Worm (Caenorhabditis elegans): ENCODE data around the gene emc-1.
A peak's percentile ranks its signal among the peaks of the same experiment; 100 is the strongest.

The emc-1 gene

ce11 chrII:1519867-1520266, 19.7 kb upstream of the emc-1 start:
- TF ChIP-seq klf-2 (GFP tag; conservative IDR thresholded peaks at IDR 0.05): no peak
- no peak for TF ChIP-seq cog-1 (tag; optimal IDR thresholded peaks at IDR 0.05)
- TF ChIP-seq flt-1 (GFP tag; IDR thresholded peaks at IDR 0.05): 0 out of 2 replicates have a peak, but pooled peaks have one; percentile 23
- no peak for TF ChIP-seq med-1 (GFP tag; optimal IDR thresholded peaks at IDR 0.05; ENCODE audit: insufficient read depth)
- TF ChIP-seq ztf-23 (GFP tag; IDR thresholded peaks at IDR 0.05): peak; percentile 12; the same call in 1 of the 2 replicates
- TF ChIP-seq ztf-29 (GFP tag; IDR thresholded peaks at IDR 0.05): no peak
- no peak for TF ChIP-seq ref-1 (GFP tag; conservative IDR thresholded peaks at IDR 0.05)
- peak; percentile 69; the same call in 1 of the 2 replicates for TF ChIP-seq tab-1 (GFP tag; IDR thresholded peaks at IDR 0.05)

ce11 chrII:1518914-1519313, 18.8 kb upstream of the emc-1 start, which contains the start of gene Y51H7BR.8:
Gene Y51H7BR.8, plus strand, starts transcription at chrII:1519214.
- TF ChIP-seq flt-1 (GFP tag; IDR thresholded peaks at IDR 0.05) (no peak), tab-1 (GFP tag; IDR thresholded peaks at IDR 0.05) (no peak), klf-2 (GFP tag; conservative IDR thresholded peaks at IDR 0.05) (no peak), cog-1 (tag; optimal IDR thresholded peaks at IDR 0.05) (no peak), ztf-23 (GFP tag; IDR thresholded peaks at IDR 0.05) (no peak), ztf-29 (GFP tag; IDR thresholded peaks at IDR 0.05) (no peak), ref-1 (GFP tag; conservative IDR thresholded peaks at IDR 0.05) (no peak), T22C8.4 (GFP tag; IDR thresholded peaks at IDR 0.05) (no peak)

- TF ChIP-seq tab-1 (GFP tag; IDR thresholded peaks at IDR 0.05): no peak
- TF ChIP-seq flt-1 (GFP tag; IDR thresholded peaks at IDR 0.05): no peak
- TF ChIP-seq med-1 (GFP tag; optimal IDR thresholded peaks at IDR 0.05; ENCODE audit: insufficient read depth): no peak
- no peak for TF ChIP-seq T22C8.4 (GFP tag; IDR thresholded peaks at IDR 0.05)
- TF ChIP-seq klf-2 (GFP tag; conservative IDR thresholded peaks at IDR 0.05): no peak
- TF ChIP-seq ztf-29 (GFP tag; IDR thresholded peaks at IDR 0.05): no peak
- TF ChIP-seq ztf-23 (GFP tag; IDR thresholded peaks at IDR 0.05): no peak
- no peak for TF ChIP-seq ref-1 (GFP tag; conservative IDR thresholded peaks at IDR 0.05)
- TF ChIP-seq cog-1 (tag; optimal IDR thresholded peaks at IDR 0.05): no peak
Measured at ce11 chrII:1517354-1517753, 17.2 kb upstream of the emc-1 start, which contains the start of gene math-45. Gene math-45, minus strand, starts transcription at chrII:1517454.

- TF ChIP-seq flt-1 (GFP tag; IDR thresholded peaks at IDR 0.05): no peak
- TF ChIP-seq T22C8.4 (GFP tag; IDR thresholded peaks at IDR 0.05): no peak
- TF ChIP-seq tab-1 (GFP tag; IDR thresholded peaks at IDR 0.05): no peak
- TF ChIP-seq ref-1 (GFP tag; conservative IDR thresholded peaks at IDR 0.05): no peak
- no peak for TF ChIP-seq ztf-23 (GFP tag; IDR thresholded peaks at IDR 0.05)
- TF ChIP-seq cog-1 (tag; optimal IDR thresholded peaks at IDR 0.05): no peak
- TF ChIP-seq ztf-29 (GFP tag; IDR thresholded peaks at IDR 0.05): no peak
- TF ChIP-seq med-1 (GFP tag; optimal IDR thresholded peaks at IDR 0.05; ENCODE audit: insufficient read depth): no peak
- TF ChIP-seq klf-2 (GFP tag; conservative IDR thresholded peaks at IDR 0.05): no peak
Measured at ce11 chrII:1504266-1504665, 4.1 kb upstream of the emc-1 start, which contains the start of gene fdgt-1. Gene fdgt-1, plus strand, starts transcription at chrII:1504566.

ce11 chrII:1503663-1504062, 3.5 kb upstream of the emc-1 start:
- TF ChIP-seq cog-1 (tag; optimal IDR thresholded peaks at IDR 0.05) (no peak), med-1 (GFP tag; optimal IDR thresholded peaks at IDR 0.05; ENCODE audit: insufficient read depth) (no peak), klf-2 (GFP tag; conservative IDR thresholded peaks at IDR 0.05) (no peak), ztf-29 (GFP tag; IDR thresholded peaks at IDR 0.05) (no peak), flt-1 (GFP tag; IDR thresholded peaks at IDR 0.05) (no peak), tab-1 (GFP tag; IDR thresholded peaks at IDR 0.05) (no peak), T22C8.4 (GFP tag; IDR thresholded peaks at IDR 0.05) (no peak), ztf-23 (GFP tag; IDR thresholded peaks at IDR 0.05) (no peak), ref-1 (GFP tag; conservative IDR thresholded peaks at IDR 0.05) (no peak)

- peak; percentile 28; the same call in 1 of the 2 replicates for TF ChIP-seq tab-1 (GFP tag; IDR thresholded peaks at IDR 0.05)
- no peak for TF ChIP-seq ref-1 (GFP tag; conservative IDR thresholded peaks at IDR 0.05)
- 0 out of 2 replicates have a peak, but pooled peaks have one; percentile 20 for TF ChIP-seq flt-1 (GFP tag; IDR thresholded peaks at IDR 0.05)
- TF ChIP-seq ztf-29 (GFP tag; IDR thresholded peaks at IDR 0.05): no peak
Measured at ce11 chrII:1501614-1502355, 1.7 kb upstream of the emc-1 start.

- TF ChIP-seq T22C8.4 (GFP tag; IDR thresholded peaks at IDR 0.05) (no peak), ztf-29 (GFP tag; IDR thresholded peaks at IDR 0.05) (no peak), med-1 (GFP tag; optimal IDR thresholded peaks at IDR 0.05; ENCODE audit: insufficient read depth) (no peak), ztf-23 (GFP tag; IDR thresholded peaks at IDR 0.05) (no peak), klf-2 (GFP tag; conservative IDR thresholded peaks at IDR 0.05) (no peak)
Measured at ce11 chrII:1500959-1501358, 829 bp upstream of the emc-1 start.

- TF ChIP-seq ref-1 (GFP tag; conservative IDR thresholded peaks at IDR 0.05) (no peak), ztf-29 (GFP tag; IDR thresholded peaks at IDR 0.05) (no peak), med-1 (GFP tag; optimal IDR thresholded peaks at IDR 0.05; ENCODE audit: insufficient read depth) (no peak)
Measured at ce11 chrII:1490813-1491212, 9.3 kb downstream of the emc-1 start.

- TF ChIP-seq ztf-29 (GFP tag; IDR thresholded peaks at IDR 0.05): no peak
- TF ChIP-seq klf-2 (GFP tag; conservative IDR thresholded peaks at IDR 0.05): no peak
- TF ChIP-seq ztf-23 (GFP tag; IDR thresholded peaks at IDR 0.05): no peak
- no peak for TF ChIP-seq T22C8.4 (GFP tag; IDR thresholded peaks at IDR 0.05)
- TF ChIP-seq ref-1 (GFP tag; conservative IDR thresholded peaks at IDR 0.05): no peak
- TF ChIP-seq flt-1 (GFP tag; IDR thresholded peaks at IDR 0.05): no peak
- TF ChIP-seq med-1 (GFP tag; optimal IDR thresholded peaks at IDR 0.05; ENCODE audit: insufficient read depth): no peak
- TF ChIP-seq cog-1 (tag; optimal IDR thresholded peaks at IDR 0.05): no peak
- no peak for TF ChIP-seq tab-1 (GFP tag; IDR thresholded peaks at IDR 0.05)
Measured at ce11 chrII:1482419-1482818, 17.7 kb downstream of the emc-1 start.

ce11 chrII:1481660-1482059, 18.5 kb downstream of the emc-1 start:
- no peak for TF ChIP-seq ref-1 (GFP tag; conservative IDR thresholded peaks at IDR 0.05)
- TF ChIP-seq cog-1 (tag; optimal IDR thresholded peaks at IDR 0.05): no peak
- TF ChIP-seq tab-1 (GFP tag; IDR thresholded peaks at IDR 0.05): no peak
- no peak for TF ChIP-seq ztf-29 (GFP tag; IDR thresholded peaks at IDR 0.05)
- no peak for TF ChIP-seq flt-1 (GFP tag; IDR thresholded peaks at IDR 0.05)
- TF ChIP-seq ztf-23 (GFP tag; IDR thresholded peaks at IDR 0.05): no peak
- TF ChIP-seq med-1 (GFP tag; optimal IDR thresholded peaks at IDR 0.05; ENCODE audit: insufficient read depth): no peak
- no peak for TF ChIP-seq T22C8.4 (GFP tag; IDR thresholded peaks at IDR 0.05)

Data from whole organism, midembryonic.